Fruit fly (Drosophila melanogaster): Measurements from ENCODE around the gene Pde9.

dm6 chrX:12906914-12907313, 9.8 kb upstream of the Pde9 start, which contains the start of gene mRpL49:
- TF ChIP-seq CG8478 (optimal IDR thresholded peaks at IDR 0.05) (no peak), CTCF (optimal IDR thresholded peaks at IDR 0.05) (no peak)

All from S2 (cell line).